Worm (Caenorhabditis elegans): ENCODE data around the gene E02H4.5.

The E02H4.5 gene

DNA sequence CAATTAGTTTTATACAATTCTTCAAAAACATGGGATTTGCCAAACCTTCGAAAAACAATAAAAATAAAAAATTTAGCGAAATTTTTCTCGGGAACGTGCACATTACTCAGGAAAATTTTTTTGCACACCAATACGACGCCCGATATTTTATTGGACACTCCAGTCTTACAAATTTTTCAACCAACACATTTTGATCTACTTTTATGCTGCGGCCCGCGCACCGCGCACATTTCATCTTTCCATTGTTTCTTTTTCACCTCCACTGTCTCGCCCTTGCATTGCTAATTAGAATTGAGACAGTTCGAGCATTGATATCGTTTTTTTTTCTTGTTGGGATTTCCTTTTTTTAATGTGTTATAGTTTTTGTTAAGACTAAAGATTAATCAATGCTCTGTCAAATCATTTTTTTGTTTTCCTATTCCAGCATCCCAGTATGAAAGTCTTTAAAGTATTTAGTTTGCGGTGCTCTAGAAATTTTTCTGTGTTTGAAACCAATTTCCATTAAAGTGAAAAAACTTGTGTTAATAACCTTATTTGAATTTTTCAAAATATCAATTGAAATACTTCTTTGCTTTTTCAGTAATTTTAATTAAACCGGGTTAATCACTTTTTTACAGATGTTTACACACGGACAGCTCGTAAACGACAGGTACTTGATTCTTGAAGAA, 7.4 kb downstream of the E02H4.5 start, which contains the start of gene K04C1.5:
K04C1.5 (plus strand) TSS at position 618 of the 668 bp plus-strand sequence.
- TF ChIP-seq ets-7 (tag; optimal IDR thresholded peaks at IDR 0.05) (no peak), hmg-4 (GFP tag; optimal IDR thresholded peaks at IDR 0.05) (no peak), ceh-13 (GFP tag; optimal IDR thresholded peaks at IDR 0.05) (no peak), tbx-11 (GFP tag; IDR thresholded peaks at IDR 0.05) (no peak), tbx-37 (GFP tag; conservative IDR thresholded peaks at IDR 0.05) (no peak), F13C5.2 (tag; optimal IDR thresholded peaks at IDR 0.05) (no peak), hmbx-1 (tag; optimal IDR thresholded peaks at IDR 0.05) (no peak), tra-4 (tag; optimal IDR thresholded peaks at IDR 0.05) (no peak), scrt-1 (GFP tag; IDR thresholded peaks at IDR 0.05) (no peak), pes-1 (GFP tag; IDR thresholded peaks at IDR 0.05) (no peak), B0310.2 (tag; optimal IDR thresholded peaks at IDR 0.05) (no peak), aly-1 (tag; optimal IDR thresholded peaks at IDR 0.05) (no peak), ama-1 (optimal IDR thresholded peaks at IDR 0.05) (no peak), hnd-1 (tag; optimal IDR thresholded peaks at IDR 0.05) (no peak), ceh-36 (tag; optimal IDR thresholded peaks at IDR 0.05) (no peak), flt-1 (GFP tag; IDR thresholded peaks at IDR 0.05) (no peak), sea-1 (GFP tag; conservative IDR thresholded peaks at IDR 0.05) (no peak)

DNA sequence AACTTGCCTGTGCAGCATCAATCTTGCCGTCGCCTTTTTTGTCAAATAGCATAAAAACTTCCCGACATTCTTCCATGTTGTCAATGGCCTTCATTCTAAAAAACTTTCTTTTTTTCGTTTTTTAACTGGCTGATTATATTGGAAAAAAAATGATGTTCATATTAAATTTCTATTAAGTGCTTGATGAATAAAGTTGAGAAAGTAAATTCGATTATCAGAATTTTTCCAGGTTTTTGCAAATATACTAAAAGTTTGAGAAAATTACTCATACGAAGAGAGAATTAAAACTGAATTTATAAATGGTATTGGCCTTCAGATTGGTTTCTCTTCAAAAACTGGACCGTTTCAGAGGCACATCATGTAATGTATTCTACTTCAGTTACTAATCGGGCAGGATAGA, 8.4 kb downstream of the E02H4.5 start, which contains the start of gene mlc-6:
mlc-6 (minus strand) TSS at position 101 of the 400 bp plus-strand sequence.
- TF ChIP-seq sea-1 (GFP tag; conservative IDR thresholded peaks at IDR 0.05) (no peak), B0310.2 (tag; optimal IDR thresholded peaks at IDR 0.05) (no peak), tbx-37 (GFP tag; conservative IDR thresholded peaks at IDR 0.05) (no peak), hmbx-1 (tag; optimal IDR thresholded peaks at IDR 0.05) (no peak), aly-1 (tag; optimal IDR thresholded peaks at IDR 0.05) (no peak), hmg-4 (GFP tag; optimal IDR thresholded peaks at IDR 0.05) (no peak), ama-1 (optimal IDR thresholded peaks at IDR 0.05) (no peak), tra-4 (tag; optimal IDR thresholded peaks at IDR 0.05) (no peak), flt-1 (GFP tag; IDR thresholded peaks at IDR 0.05) (no peak), F13C5.2 (tag; optimal IDR thresholded peaks at IDR 0.05) (no peak), ceh-13 (GFP tag; optimal IDR thresholded peaks at IDR 0.05) (no peak), scrt-1 (GFP tag; IDR thresholded peaks at IDR 0.05) (no peak)

ce11 chrX:14244493-14244892, 10.4 kb downstream of the E02H4.5 start:
- TF ChIP-seq ama-1 (optimal IDR thresholded peaks at IDR 0.05), result no peak
- no peak for TF ChIP-seq aly-1 (tag; optimal IDR thresholded peaks at IDR 0.05)
- TF ChIP-seq tra-4 (tag; optimal IDR thresholded peaks at IDR 0.05), result no peak
- no peak for TF ChIP-seq pes-1 (GFP tag; IDR thresholded peaks at IDR 0.05)
- TF ChIP-seq tbx-11 (GFP tag; IDR thresholded peaks at IDR 0.05), result no peak
- TF ChIP-seq hmg-4 (GFP tag; optimal IDR thresholded peaks at IDR 0.05), result no peak
- TF ChIP-seq hmbx-1 (tag; optimal IDR thresholded peaks at IDR 0.05), result no peak
- TF ChIP-seq F13C5.2 (tag; optimal IDR thresholded peaks at IDR 0.05), result no peak
- no peak for TF ChIP-seq scrt-1 (GFP tag; IDR thresholded peaks at IDR 0.05)

ce11 chrX:14243345-14243961, 11.5 kb downstream of the E02H4.5 start, which contains the start of gene K04C1.3:
Gene K04C1.3 (minus strand): TSS chrX:14243395.
- TF ChIP-seq hnd-1 (tag; optimal IDR thresholded peaks at IDR 0.05) (no peak), ceh-36 (tag; optimal IDR thresholded peaks at IDR 0.05) (no peak), hmbx-1 (tag; optimal IDR thresholded peaks at IDR 0.05) (no peak), ets-7 (tag; optimal IDR thresholded peaks at IDR 0.05) (no peak), ama-1 (optimal IDR thresholded peaks at IDR 0.05) (no peak), tra-4 (tag; optimal IDR thresholded peaks at IDR 0.05) (no peak), pes-1 (GFP tag; IDR thresholded peaks at IDR 0.05) (no peak), scrt-1 (GFP tag; IDR thresholded peaks at IDR 0.05) (no peak), aly-1 (tag; optimal IDR thresholded peaks at IDR 0.05) (no peak)

DNA sequence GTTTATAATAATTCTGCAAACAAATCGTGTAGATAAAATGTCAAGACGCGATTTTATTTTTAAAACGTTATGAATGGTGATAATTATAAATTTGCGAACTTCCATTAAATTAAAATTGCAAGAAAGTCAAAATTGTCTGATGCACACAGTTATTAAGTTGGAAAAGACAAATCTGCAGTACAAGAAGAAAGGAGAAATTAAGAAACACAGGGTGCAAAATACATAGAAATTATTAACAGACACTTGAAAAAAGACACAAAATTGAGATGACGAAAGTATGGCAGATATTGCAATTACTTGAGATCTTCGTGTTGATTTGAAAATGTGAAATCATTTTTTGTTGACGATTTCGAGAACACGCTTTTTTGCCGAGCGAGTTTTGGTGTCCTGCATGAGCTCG, 13.4 kb downstream of the E02H4.5 start:
- TF ChIP-seq ceh-13 (GFP tag; optimal IDR thresholded peaks at IDR 0.05) (no peak), hmg-4 (GFP tag; optimal IDR thresholded peaks at IDR 0.05) (no peak), tbx-37 (GFP tag; conservative IDR thresholded peaks at IDR 0.05) (no peak), ceh-36 (tag; optimal IDR thresholded peaks at IDR 0.05) (no peak), flt-1 (GFP tag; IDR thresholded peaks at IDR 0.05) (no peak), aly-1 (tag; optimal IDR thresholded peaks at IDR 0.05) (no peak)

- TF ChIP-seq tbx-37 (GFP tag; conservative IDR thresholded peaks at IDR 0.05) (no peak), hmbx-1 (tag; optimal IDR thresholded peaks at IDR 0.05) (no peak)
Observed at ce11 chrX:14240205-14240604, 14.7 kb downstream of the E02H4.5 start.

DNA sequence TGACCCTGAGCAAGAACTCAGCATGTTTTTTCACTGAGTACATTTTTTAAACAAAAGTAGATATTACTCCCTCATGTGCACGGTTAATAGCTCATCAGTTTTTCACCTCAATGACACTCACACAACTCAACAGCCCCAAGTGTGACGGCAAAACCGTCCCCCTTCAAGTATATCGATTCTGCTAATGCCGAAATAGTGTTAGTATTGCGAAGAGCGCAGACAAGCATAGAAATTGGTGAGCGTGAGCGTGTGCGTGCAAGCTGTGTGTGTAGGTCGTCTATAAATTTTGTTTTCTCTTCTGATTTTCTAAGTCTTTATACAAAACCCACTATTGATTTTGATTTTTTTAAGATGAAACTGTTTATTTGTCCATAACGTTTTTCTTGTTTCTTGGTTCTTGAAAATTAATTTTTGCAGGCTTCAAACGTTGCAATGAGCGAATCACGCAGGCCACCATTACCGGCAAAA, 16.6 kb downstream of the E02H4.5 start, which contains the start of gene K04C1.2:
K04C1.2 (plus strand) TSS at position 418 of the 468 bp plus-strand sequence.
- no peak for TF ChIP-seq tra-4 (tag; optimal IDR thresholded peaks at IDR 0.05)
- no peak for TF ChIP-seq flt-1 (GFP tag; IDR thresholded peaks at IDR 0.05)
- no peak for TF ChIP-seq pes-1 (GFP tag; IDR thresholded peaks at IDR 0.05)
- TF ChIP-seq tbx-11 (GFP tag; IDR thresholded peaks at IDR 0.05), result no peak
- no peak for TF ChIP-seq B0310.2 (tag; optimal IDR thresholded peaks at IDR 0.05)
- no peak for TF ChIP-seq F13C5.2 (tag; optimal IDR thresholded peaks at IDR 0.05)

Data from whole organism, early embryonic.